Worm (Caenorhabditis elegans) whole organism, L2 larva: ENCODE data around the gene C09E9.1.

ENCODE experiments used
- egl-27 ChIP-seq: sonication (generic microtip); optimal IDR thresholded peaks from 3 replicates; lab custom pipeline; 2017; ENCODE audit warnings: missing biosample characterization, missing genetic modification reagents, missing genetic modification characterization
- elt-1 ChIP-seq: fragments of 150-350 bp; optimal IDR thresholded peaks from 2 replicates; lab custom pipeline; 2014; ENCODE audit warnings: missing biosample characterization, missing genetic modification characterization
- nhr-23 ChIP-seq: fragments of 150-350 bp; optimal IDR thresholded peaks from 2 replicates; lab custom pipeline; 2014; ENCODE audit warnings: missing biosample characterization, missing genetic modification reagents, missing genetic modification characterization
- snpc-4 ChIP-seq: fragments of 150-350 bp; optimal IDR thresholded peaks from 2 replicates; lab custom pipeline; 2014; ENCODE audit warnings: missing biosample characterization, missing genetic modification characterization
- unc-39 ChIP-seq: fragments of 150-350 bp; optimal IDR thresholded peaks from 2 replicates; lab custom pipeline; 2014; ENCODE audit warnings: missing biosample characterization, missing genetic modification characterization

DNA sequence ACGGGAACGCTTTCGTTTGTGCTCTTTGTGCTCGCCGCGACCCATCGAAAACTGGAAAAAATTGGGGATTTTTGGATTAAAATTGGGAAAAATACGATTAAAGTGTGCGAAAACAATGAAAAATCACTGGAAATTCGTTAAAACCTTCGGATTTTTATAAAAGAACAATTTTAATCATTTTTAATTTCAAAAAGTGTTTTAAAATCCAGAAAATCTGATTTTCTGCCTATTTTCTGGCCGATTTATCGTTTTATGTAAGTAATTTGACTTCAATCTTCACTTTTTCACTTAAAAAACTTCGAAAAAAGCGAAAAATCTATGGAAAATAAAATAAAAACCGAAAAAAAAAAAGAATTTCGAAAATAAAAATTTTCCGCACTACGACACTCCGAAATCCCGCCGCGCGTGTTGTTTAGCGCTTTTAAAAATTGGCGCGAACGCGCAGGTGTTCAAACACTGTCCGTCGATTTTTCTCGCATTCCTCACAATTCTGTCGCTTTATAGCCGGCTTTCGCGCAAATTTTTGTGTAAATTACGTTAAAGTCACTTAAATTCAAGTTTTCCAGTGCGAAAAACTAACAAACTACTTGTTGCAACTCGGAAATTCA, 35.0 kb downstream of the C09E9.1 start, which contains the start of the genes ddx-46 and F53H1.4:
- TF ChIP-seq unc-39 (tag; lab: Kevin White, UChicago) (no peak), elt-1 (no peak), snpc-4 (tag; lab: Kevin White, UChicago) (no peak), egl-27 (tag; lab: Kevin White, UChicago) (peak; percentile 0), nhr-23 (tag; lab: Kevin White, UChicago) (no peak)
